Fruit fly (Drosophila melanogaster): ENCODE measurements around the gene spn-F.
A peak's percentile ranks its signal among the peaks of the same experiment; 100 is the strongest.

spn-F gene

DNA sequence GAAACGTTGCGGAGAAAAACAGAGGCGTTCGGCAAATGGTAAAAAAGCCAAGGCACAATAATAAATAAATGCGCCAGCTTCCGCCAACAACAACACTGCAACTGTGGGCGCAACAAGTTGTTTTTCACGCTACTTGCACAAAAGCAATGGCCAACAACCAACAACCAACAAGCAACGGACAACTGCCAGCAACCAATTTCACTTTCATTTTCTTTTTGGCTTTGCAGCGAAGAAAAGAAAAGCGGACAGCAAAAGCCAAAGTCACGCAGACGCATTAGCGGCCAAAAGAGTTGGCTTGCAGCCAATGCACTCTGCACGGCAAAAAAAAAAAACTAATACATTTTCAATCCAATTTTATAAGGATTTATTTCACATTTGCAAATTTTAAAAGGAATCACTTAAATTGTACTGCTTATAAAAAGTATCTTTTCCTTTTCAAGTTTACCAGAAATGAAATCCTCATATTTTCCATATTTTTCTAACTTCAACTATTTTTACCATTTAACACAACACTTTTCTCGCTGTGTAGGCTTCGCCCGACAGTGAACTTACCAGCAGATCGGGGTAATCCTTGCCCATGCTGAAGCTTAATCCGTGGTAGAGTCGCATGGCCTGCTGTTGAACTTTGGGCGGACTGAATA lies 3.7 kb upstream of the spn-F start:
- no peak for TF ChIP-seq brk (GFP tag; optimal IDR thresholded peaks at IDR 0.05)
- no peak for TF ChIP-seq CG32264 (GFP tag; optimal IDR thresholded peaks at IDR 0.05)
- TF ChIP-seq Vsx2 (GFP tag; optimal IDR thresholded peaks at IDR 0.05; ENCODE audit: partially characterized antibody): no peak
- TF ChIP-seq Hr78 (GFP tag; optimal IDR thresholded peaks at IDR 0.05): no peak
- TF ChIP-seq Abd-B (GFP tag; optimal IDR thresholded peaks at IDR 0.05): no peak
- no peak for TF ChIP-seq Dfd (GFP tag; optimal IDR thresholded peaks at IDR 0.05)
- TF ChIP-seq Mio (GFP tag; optimal IDR thresholded peaks at IDR 0.05): no peak
- TF ChIP-seq pan (optimal IDR thresholded peaks at IDR 0.05): no peak
- TF ChIP-seq tai (GFP tag; optimal IDR thresholded peaks at IDR 0.05): no peak
- no peak for TF ChIP-seq lola (GFP tag; optimal IDR thresholded peaks at IDR 0.05)
- TF ChIP-seq OdsH (GFP tag; optimal IDR thresholded peaks at IDR 0.05): no peak
- TF ChIP-seq rgr (GFP tag; optimal IDR thresholded peaks at IDR 0.05): no peak

DNA sequence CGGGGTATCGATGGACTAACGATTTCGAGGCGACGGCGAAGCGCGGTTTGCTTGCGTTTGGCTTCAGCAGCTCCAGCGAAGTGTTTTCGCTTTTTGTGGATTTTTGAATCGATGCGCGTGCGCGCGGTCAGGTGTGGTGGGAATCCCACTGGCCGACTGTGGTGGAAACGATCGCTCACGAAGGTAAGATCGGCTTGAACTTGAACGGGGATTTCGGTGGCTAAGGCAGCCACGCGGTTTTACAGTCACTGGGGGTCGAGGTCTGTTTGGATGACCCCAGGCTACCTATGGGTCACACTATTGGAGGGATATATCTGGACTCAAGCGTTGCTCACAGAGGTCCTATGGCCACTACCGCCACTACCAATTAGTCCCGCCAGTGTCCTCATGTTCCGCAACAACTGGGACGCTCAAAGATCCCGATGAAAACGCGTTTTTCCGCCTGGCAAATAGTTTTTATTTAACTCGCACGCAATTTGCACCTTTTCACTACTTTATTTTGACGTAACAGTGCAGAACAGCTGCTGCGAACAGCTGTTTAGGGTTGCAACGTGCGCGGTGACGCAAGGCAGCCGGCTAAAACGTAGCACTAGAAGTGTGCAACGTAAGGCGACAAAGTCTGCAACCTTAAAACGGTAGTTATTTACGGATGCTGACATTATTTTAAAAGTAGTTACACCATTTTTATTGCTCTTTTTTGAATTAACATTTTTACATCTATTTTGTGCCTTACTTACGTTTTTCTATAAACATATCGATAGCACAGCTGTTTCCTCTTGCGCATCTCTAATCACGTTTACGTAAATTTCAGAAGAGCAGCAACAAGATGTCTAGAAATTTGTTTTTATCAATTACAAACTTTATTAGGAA lies 2.6 kb upstream of the spn-F start, which contains the start of the genes qless and mRpL32:
TSS of gene qless (minus strand) at position 516 of the 870 bp plus-strand sequence.
TSS of gene mRpL32 (plus strand) at position 780 of the 870 bp plus-strand sequence.
- TF ChIP-seq CrebA (GFP tag; optimal IDR thresholded peaks at IDR 0.05; ENCODE audit: borderline replicate concordance) (no peak), fru (GFP tag; optimal IDR thresholded peaks at IDR 0.05) (peak; percentile 55), brk (GFP tag; optimal IDR thresholded peaks at IDR 0.05) (no peak), Hnf4 (GFP tag; optimal IDR thresholded peaks at IDR 0.05) (peak; percentile 76), rgr (GFP tag; optimal IDR thresholded peaks at IDR 0.05) (peak; percentile 47), foxo (GFP tag; optimal IDR thresholded peaks at IDR 0.05) (peak; percentile 54 to 80), CG9705 (GFP tag; optimal IDR thresholded peaks at IDR 0.05) (peak; percentile 33), Jra (GFP tag; optimal IDR thresholded peaks at IDR 0.05) (peak; percentile 47), Mio (GFP tag; optimal IDR thresholded peaks at IDR 0.05) (no peak), Hr83 (GFP tag; optimal IDR thresholded peaks at IDR 0.05; ENCODE audit: poor library complexity, severe bottlenecking) (peak; percentile 16), CG32264 (GFP tag; optimal IDR thresholded peaks at IDR 0.05) (peak; percentile 26), dl (GFP tag; optimal IDR thresholded peaks at IDR 0.05; ENCODE audit: insufficient read depth in 1 of 2, partially characterized antibody in 2 of 2) (peak in 1 of 2 experiments; percentile 2), Rel (GFP tag; optimal IDR thresholded peaks at IDR 0.05) (no peak), Rel (tag; optimal IDR thresholded peaks at IDR 0.05) (peak; percentile 98), sv (GFP tag; optimal IDR thresholded peaks at IDR 0.05) (peak; percentile 56), Sp1 (GFP tag; optimal IDR thresholded peaks at IDR 0.05) (no peak), psq (GFP tag; optimal IDR thresholded peaks at IDR 0.05) (no peak), dmrt93B (GFP tag; optimal IDR thresholded peaks at IDR 0.05) (peak; percentile 43), lola (GFP tag; optimal IDR thresholded peaks at IDR 0.05) (no peak), h (GFP tag; optimal IDR thresholded peaks at IDR 0.05) (peak; percentile 72), br (GFP tag; optimal IDR thresholded peaks at IDR 0.05) (no peak), sage (GFP tag; optimal IDR thresholded peaks at IDR 0.05) (peak; percentile 39), GATAd (GFP tag; optimal IDR thresholded peaks at IDR 0.05) (peak; percentile 46), OdsH (GFP tag; optimal IDR thresholded peaks at IDR 0.05) (peak; percentile 42), Abd-B (GFP tag; optimal IDR thresholded peaks at IDR 0.05) (no peak), woc (GFP tag; optimal IDR thresholded peaks at IDR 0.05) (peak; percentile 36), Hr78 (GFP tag; optimal IDR thresholded peaks at IDR 0.05) (no peak), HLH106 (tag; optimal IDR thresholded peaks at IDR 0.05) (peak; percentile 70), ey (GFP tag; optimal IDR thresholded peaks at IDR 0.05) (peak; percentile 53)

DNA sequence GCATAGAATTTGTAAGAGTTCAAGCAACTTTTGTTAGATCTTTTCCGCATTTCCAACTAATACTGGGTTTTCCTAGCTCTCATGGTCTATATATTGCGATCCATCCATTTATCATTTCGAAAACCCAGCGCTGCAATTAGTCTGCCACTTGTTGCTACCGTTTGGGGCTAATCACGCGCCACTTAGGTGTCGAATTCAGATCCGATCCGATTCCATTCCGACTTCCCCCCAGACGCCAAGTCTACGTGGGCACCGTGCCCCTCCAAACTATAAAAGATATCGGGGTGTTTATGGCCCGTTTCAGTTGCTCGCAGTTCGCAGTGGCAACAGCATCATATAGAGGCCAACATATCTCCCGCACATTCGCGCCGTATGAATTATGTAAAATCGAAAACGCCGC lies 2.4 kb downstream of the spn-F start, which contains the start of gene CAH6:
TSS of gene CAH6 (plus strand) at position 301 of the 400 bp plus-strand sequence.
- TF ChIP-seq GATAd (GFP tag; optimal IDR thresholded peaks at IDR 0.05): no peak
- TF ChIP-seq rgr (GFP tag; optimal IDR thresholded peaks at IDR 0.05): no peak
- no peak for TF ChIP-seq sage (GFP tag; optimal IDR thresholded peaks at IDR 0.05)
- no peak for TF ChIP-seq Sp1 (GFP tag; optimal IDR thresholded peaks at IDR 0.05)
- no peak for TF ChIP-seq dsf (GFP tag; optimal IDR thresholded peaks at IDR 0.05; ENCODE audit: borderline replicate concordance)
- TF ChIP-seq tai (GFP tag; optimal IDR thresholded peaks at IDR 0.05): no peak
- no peak for TF ChIP-seq usp (GFP tag; optimal IDR thresholded peaks at IDR 0.05)
- no peak for TF ChIP-seq h (GFP tag; optimal IDR thresholded peaks at IDR 0.05)
- TF ChIP-seq CG9705 (GFP tag; optimal IDR thresholded peaks at IDR 0.05): no peak
- no peak for TF ChIP-seq pan (optimal IDR thresholded peaks at IDR 0.05)
- no peak for TF ChIP-seq foxo (GFP tag; optimal IDR thresholded peaks at IDR 0.05)
- TF ChIP-seq Dif (GFP tag; optimal IDR thresholded peaks at IDR 0.05; ENCODE audit: partially characterized antibody): no peak

Measured in whole organism, wandering third instar larva.